Fruit fly (Drosophila melanogaster): ENCODE measurements around the gene Kcmf1.

Gene Kcmf1

DNA sequence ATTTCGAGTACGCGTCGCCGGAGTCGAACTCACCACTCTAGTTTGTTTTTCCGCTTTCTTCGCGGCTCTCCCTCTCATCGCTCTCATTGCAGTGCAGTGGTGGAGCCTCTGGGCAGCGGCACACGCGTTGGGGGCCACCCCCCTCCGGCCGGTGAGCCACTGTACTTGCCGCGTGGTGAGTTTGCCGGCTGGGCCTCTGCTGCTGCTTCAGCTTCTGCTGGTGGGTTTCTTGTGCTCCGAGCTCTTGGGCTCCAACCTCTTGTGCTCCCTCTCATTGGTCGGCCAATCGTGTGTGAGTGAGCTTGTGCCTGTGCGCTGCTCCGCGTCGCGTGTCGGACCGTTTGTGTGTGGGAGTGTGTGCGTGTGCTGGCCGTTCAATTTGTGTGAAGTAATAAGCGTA, 38.3 kb upstream of the Kcmf1 start (continued):
- no peak for TF ChIP-seq CG14014 (GFP tag; IDR thresholded peaks at IDR 0.05)
- no peak for TF ChIP-seq CG14710 (tag; optimal IDR thresholded peaks at IDR 0.05)
- no peak for TF ChIP-seq CG2889 (GFP tag; IDR thresholded peaks at IDR 0.05)
- peak; percentile 71 for TF ChIP-seq ash1 (GFP tag; optimal IDR thresholded peaks at IDR 0.05)
- TF ChIP-seq CG5953 (GFP tag; IDR thresholded peaks at IDR 0.05): no peak
- peak; percentile 91 for TF ChIP-seq CG10543 (GFP tag; optimal IDR thresholded peaks at IDR 0.05)
- peak; percentile 19 to 64 for TF ChIP-seq Hr51 (GFP tag; optimal IDR thresholded peaks at IDR 0.05)
- peak; percentile 74 for TF ChIP-seq CrebB (tag; optimal IDR thresholded peaks at IDR 0.05)
- peak; percentile 46 for TF ChIP-seq CG2678 (tag; optimal IDR thresholded peaks at IDR 0.05)
- TF ChIP-seq CG13894 (tag; optimal IDR thresholded peaks at IDR 0.05): peak; percentile 82

DNA sequence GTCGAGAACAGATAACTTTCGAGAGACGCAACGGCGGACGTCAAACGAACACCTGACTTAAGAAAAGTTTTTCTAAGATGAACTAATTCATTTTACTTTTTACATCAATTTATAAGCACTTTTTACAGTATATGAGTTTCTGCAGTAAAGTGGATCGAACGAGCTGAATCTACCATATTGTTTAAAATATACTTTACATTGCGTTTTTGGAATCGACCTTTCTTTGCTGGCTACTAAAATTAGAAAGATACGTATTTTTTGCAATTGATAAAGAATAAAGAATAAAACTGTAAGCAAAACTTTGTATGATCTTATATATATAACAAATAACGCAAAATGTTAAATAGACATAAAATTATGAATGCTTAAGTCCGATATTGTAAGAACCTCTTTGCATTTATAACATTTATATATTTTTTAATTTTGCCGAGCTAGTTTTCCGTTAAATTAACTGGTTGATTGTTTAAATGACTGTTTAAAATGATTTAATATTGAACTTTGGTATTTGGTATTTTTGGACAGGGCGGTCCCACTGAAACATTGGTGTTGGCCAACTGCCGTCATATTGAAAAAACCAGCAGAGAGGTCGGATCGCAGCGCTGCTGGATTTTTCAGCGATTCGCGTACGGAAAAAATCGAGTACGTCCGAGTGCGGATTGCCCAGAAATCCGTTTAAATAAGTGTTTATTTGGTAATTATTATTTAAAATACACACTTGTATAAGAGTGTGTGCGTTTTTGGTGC, 37.4 kb upstream of the Kcmf1 start, which contains the start of gene Kdm2:
Gene Kdm2, plus strand, starts transcription at position 559 of the 744 bp plus-strand sequence.
- TF ChIP-seq Sox102F (GFP tag; optimal IDR thresholded peaks at IDR 0.05) (no peak), CG10431 (GFP tag; optimal IDR thresholded peaks at IDR 0.05) (peak; percentile 51), so (GFP tag; IDR thresholded peaks at IDR 0.05) (no peak), vnd (GFP tag; IDR thresholded peaks at IDR 0.05; ENCODE audit: partially characterized antibody) (no peak), z (GFP tag; IDR thresholded peaks at IDR 0.05) (no peak), sna (GFP tag; IDR thresholded peaks at IDR 0.05; ENCODE audit: partially characterized antibody) (no peak), Blimp-1 (GFP tag; optimal IDR thresholded peaks at IDR 0.05) (no peak), CG32532 (GFP tag; IDR thresholded peaks at IDR 0.05) (no peak), ewg (GFP tag; optimal IDR thresholded peaks at IDR 0.05) (no peak), CG10979 (tag; optimal IDR thresholded peaks at IDR 0.05) (peak; percentile 12), unc-4 (GFP tag; IDR thresholded peaks at IDR 0.05; ENCODE audit: partially characterized antibody) (no peak), ara (GFP tag; IDR thresholded peaks at IDR 0.05) (no peak), CG8478 (optimal IDR thresholded peaks at IDR 0.05) (no peak), vvl (GFP tag; IDR thresholded peaks at IDR 0.05) (no peak), CG14667 (GFP tag; IDR thresholded peaks at IDR 0.05) (no peak), phol (tag; optimal IDR thresholded peaks at IDR 0.05) (peak; percentile 58), CG14710 (tag; optimal IDR thresholded peaks at IDR 0.05) (peak; percentile 49), CG31224 (GFP tag; IDR thresholded peaks at IDR 0.05) (no peak), Med (GFP tag) (peak; percentile 88), Trl (optimal IDR thresholded peaks at IDR 0.05) (no peak), Trl (GFP tag; optimal IDR thresholded peaks at IDR 0.05) (no peak), CG2120 (GFP tag; optimal IDR thresholded peaks at IDR 0.05) (no peak), CG15011 (GFP tag; optimal IDR thresholded peaks at IDR 0.05) (no peak), row (GFP tag; IDR thresholded peaks at IDR 0.05) (no peak), CG32767 (GFP tag; IDR thresholded peaks at IDR 0.05) (no peak), CG32772 (GFP tag; IDR thresholded peaks at IDR 0.05) (no peak), Dll (GFP tag; IDR thresholded peaks at IDR 0.05; ENCODE audit: partially characterized antibody) (no peak), zen (tag; optimal IDR thresholded peaks at IDR 0.05) (peak; percentile 18), insv (GFP tag; optimal IDR thresholded peaks at IDR 0.05) (peak in 1 of 2 experiments; percentile 36), CG3065 (GFP tag; optimal IDR thresholded peaks at IDR 0.05) (no peak), bbx (GFP tag; IDR thresholded peaks at IDR 0.05; ENCODE audit: partially characterized antibody) (no peak), CG1792 (GFP tag; optimal IDR thresholded peaks at IDR 0.05) (no peak), slp2 (GFP tag; optimal IDR thresholded peaks at IDR 0.05) (no peak), fru (optimal IDR thresholded peaks at IDR 0.05) (no peak), CG1647 (GFP tag; optimal IDR thresholded peaks at IDR 0.05) (peak; percentile 8), ttk (GFP tag; IDR thresholded peaks at IDR 0.05) (no peak), odd (GFP tag; optimal IDR thresholded peaks at IDR 0.05) (peak; percentile 40), Myb (GFP tag; optimal IDR thresholded peaks at IDR 0.05) (peak; percentile 89), NK7.1 (GFP tag; optimal IDR thresholded peaks at IDR 0.05) (no peak), Hsf (GFP tag; optimal IDR thresholded peaks at IDR 0.05) (no peak), YL-1 (GFP tag; optimal IDR thresholded peaks at IDR 0.05) (peak; percentile 70)
